Fruit fly (Drosophila melanogaster): ENCODE measurements around the gene CG13002.

dm6 chrX:16848978-16849377, 40.6 kb upstream of the CG13002 start:
- TF ChIP-seq Crg-1 (GFP tag; optimal IDR thresholded peaks at IDR 0.05) = no peak
- TF ChIP-seq CG7045 (GFP tag; optimal IDR thresholded peaks at IDR 0.05) = no peak
- no peak for TF ChIP-seq CG7101 (tag; optimal IDR thresholded peaks at IDR 0.05)
- TF ChIP-seq CG33017 (tag; optimal IDR thresholded peaks at IDR 0.05) = no peak
- TF ChIP-seq cnc (optimal IDR thresholded peaks at IDR 0.05) = no peak

Measured in whole organism, adult.